Worm (Caenorhabditis elegans): Measurements from ENCODE around the gene Y97E10AR.2.

ce11 chrV:8035947-8036346 lies 40.0 kb downstream of the Y97E10AR.2 start, which contains the start of gene ZC513.14:
- TF ChIP-seq ama-1 (optimal IDR thresholded peaks at IDR 0.05) (no peak), sea-1 (GFP tag; conservative IDR thresholded peaks at IDR 0.05) (no peak), tbx-11 (GFP tag; IDR thresholded peaks at IDR 0.05) (no peak), F13C5.2 (tag; optimal IDR thresholded peaks at IDR 0.05) (no peak), ets-7 (tag; optimal IDR thresholded peaks at IDR 0.05) (no peak), ceh-13 (GFP tag; optimal IDR thresholded peaks at IDR 0.05) (no peak), flt-1 (GFP tag; IDR thresholded peaks at IDR 0.05) (no peak), ceh-36 (tag; optimal IDR thresholded peaks at IDR 0.05) (no peak), B0310.2 (tag; optimal IDR thresholded peaks at IDR 0.05) (no peak), pes-1 (GFP tag; IDR thresholded peaks at IDR 0.05) (no peak), tbx-37 (GFP tag; conservative IDR thresholded peaks at IDR 0.05) (no peak), aly-1 (tag; optimal IDR thresholded peaks at IDR 0.05) (no peak)
